Worm (Caenorhabditis elegans): ENCODE results near the gene Y46H3C.7.
A peak's percentile ranks its signal among the peaks of the same experiment; 100 is the strongest.

Gene Y46H3C.7

ce11 chrV:1668216-1668615 lies 25.6 kb downstream of the Y46H3C.7 start, which contains the start of gene irld-42:
TSS of gene irld-42 (plus strand) at chrV:1668516.
- TF ChIP-seq unc-39 (tag; optimal IDR thresholded peaks at IDR 0.05) (no peak), mml-1 (tag; optimal IDR thresholded peaks at IDR 0.05) (no peak), nfya-1 (tag; optimal IDR thresholded peaks at IDR 0.05; ENCODE audit: insufficient read depth) (no peak), elt-3 (tag; optimal IDR thresholded peaks at IDR 0.05) (no peak), ceh-28 (tag; optimal IDR thresholded peaks at IDR 0.05) (no peak), sea-2 (GFP tag; optimal IDR thresholded peaks at IDR 0.05) (no peak), nhr-76 (tag; optimal IDR thresholded peaks at IDR 0.05) (no peak), elt-2 (tag; optimal IDR thresholded peaks at IDR 0.05) (no peak), lin-15B (tag; optimal IDR thresholded peaks at IDR 0.05) (no peak), ztf-4 (tag; optimal IDR thresholded peaks at IDR 0.05) (no peak), ceh-82 (tag; optimal IDR thresholded peaks at IDR 0.05) (no peak), nhr-25 (tag; optimal IDR thresholded peaks at IDR 0.05) (no peak), fkh-10 (GFP tag; optimal IDR thresholded peaks at IDR 0.05) (no peak)

DNA sequence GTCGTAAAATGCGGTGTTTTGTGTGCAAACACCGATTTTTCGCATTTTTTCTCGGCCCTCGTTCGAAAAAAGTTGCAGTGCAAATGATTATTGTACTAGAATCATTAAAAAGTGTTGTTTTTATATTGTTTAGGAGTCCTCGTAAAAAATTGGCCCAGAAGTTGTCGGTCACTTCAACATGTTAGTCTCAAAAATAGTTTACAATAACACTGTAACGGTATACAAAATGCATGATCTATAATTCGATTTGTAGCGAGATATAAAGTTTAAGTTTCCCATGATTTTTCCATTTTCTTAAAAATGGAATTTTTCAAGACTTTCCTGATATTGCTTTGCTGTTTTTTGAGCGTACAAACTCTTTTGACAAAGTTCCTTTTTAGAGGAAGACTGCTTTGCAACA lies 26.9 kb downstream of the Y46H3C.7 start, which contains the start of gene K04F1.8:
K04F1.8 (plus strand) TSS at position 301 of the 400 bp plus-strand sequence.
- TF ChIP-seq ceh-82 (tag; optimal IDR thresholded peaks at IDR 0.05) (no peak), snpc-4 (tag; optimal IDR thresholded peaks at IDR 0.05) (no peak), skn-1 (tag; optimal IDR thresholded peaks at IDR 0.05) (no peak), jun-1 (tag; optimal IDR thresholded peaks at IDR 0.05) (no peak), nhr-25 (tag; optimal IDR thresholded peaks at IDR 0.05) (no peak), ztf-11 (tag; optimal IDR thresholded peaks at IDR 0.05) (no peak)

ce11 chrV:1664921-1665320 lies 28.9 kb downstream of the Y46H3C.7 start, which contains the start of gene K04F1.9:
TSS of gene K04F1.9 (plus strand) at chrV:1665221.
- TF ChIP-seq nhr-76 (tag; optimal IDR thresholded peaks at IDR 0.05) (no peak), pha-4 (tag; optimal IDR thresholded peaks at IDR 0.05) (no peak), snpc-4 (tag; optimal IDR thresholded peaks at IDR 0.05) (no peak), nhr-11 (tag; optimal IDR thresholded peaks at IDR 0.05) (no peak), nhr-43 (tag; optimal IDR thresholded peaks at IDR 0.05; ENCODE audit: poor library complexity, severe bottlenecking) (no peak), egl-5 (tag; optimal IDR thresholded peaks at IDR 0.05) (no peak), sea-2 (GFP tag; optimal IDR thresholded peaks at IDR 0.05) (no peak), hmg-11 (tag; optimal IDR thresholded peaks at IDR 0.05) (no peak), ceh-28 (tag; optimal IDR thresholded peaks at IDR 0.05) (no peak), nhr-67 (tag; optimal IDR thresholded peaks at IDR 0.05) (no peak), ZK546.5 (tag; optimal IDR thresholded peaks at IDR 0.05) (no peak), unc-62 (GFP tag; optimal IDR thresholded peaks at IDR 0.05) (no peak), nhr-77 (tag; optimal IDR thresholded peaks at IDR 0.05) (no peak), lin-15B (tag; optimal IDR thresholded peaks at IDR 0.05) (no peak), ceh-9 (tag; optimal IDR thresholded peaks at IDR 0.05) (no peak), daf-12 (tag; optimal IDR thresholded peaks at IDR 0.05) (no peak), skn-1 (tag; optimal IDR thresholded peaks at IDR 0.05) (no peak), lsy-12 (tag; optimal IDR thresholded peaks at IDR 0.05) (no peak), elt-1 (tag; optimal IDR thresholded peaks at IDR 0.05) (no peak), nhr-23 (tag; optimal IDR thresholded peaks at IDR 0.05) (no peak)

DNA sequence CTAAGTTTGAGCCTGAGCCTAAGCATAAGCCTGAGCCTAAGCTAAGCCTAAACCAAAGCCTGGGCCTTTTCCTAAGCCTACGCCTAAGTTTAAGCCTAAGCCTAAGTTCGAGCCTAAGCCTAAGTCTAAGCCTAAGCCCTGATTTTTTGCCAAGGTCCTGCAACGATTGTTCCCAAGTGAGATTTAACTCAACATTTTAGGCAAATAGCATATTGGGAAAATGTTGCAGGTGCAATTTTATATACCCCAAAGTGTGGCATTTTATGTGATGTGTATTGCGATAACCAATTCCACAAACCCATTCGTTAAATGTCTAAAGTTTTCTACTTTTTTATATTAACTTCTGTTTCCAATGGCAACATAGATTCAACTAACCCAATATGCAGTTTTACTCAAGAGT lies 31.6 kb downstream of the Y46H3C.7 start, which contains the start of gene irld-40:
irld-40 (plus strand) TSS at position 301 of the 400 bp plus-strand sequence.
- TF ChIP-seq eor-1 (tag; optimal IDR thresholded peaks at IDR 0.05): no peak
- no peak for TF ChIP-seq skn-1 (tag; optimal IDR thresholded peaks at IDR 0.05)
- peak; percentile 1 for TF ChIP-seq nhr-11 (tag; optimal IDR thresholded peaks at IDR 0.05)

DNA sequence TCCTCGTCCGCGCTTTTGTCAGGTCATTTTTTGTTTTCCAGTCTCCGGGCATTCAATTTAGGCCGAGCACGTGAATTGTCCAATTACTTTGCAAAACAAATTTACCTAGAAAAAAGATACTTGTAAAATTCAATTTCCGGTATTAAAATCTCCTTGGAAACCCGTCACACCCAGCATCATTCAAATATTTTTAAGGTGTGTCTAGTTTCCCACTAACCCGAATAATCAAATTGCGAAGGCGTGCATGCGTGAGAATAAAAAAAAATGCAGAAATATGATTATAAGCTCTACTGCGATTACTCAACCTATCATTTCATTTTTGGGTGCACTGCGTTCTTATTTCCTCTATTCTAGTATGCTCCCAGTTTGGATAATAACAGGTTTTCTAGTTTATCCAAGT lies 39.0 kb downstream of the Y46H3C.7 start, which contains the start of gene irld-11:
irld-11 (plus strand) TSS at position 301 of the 400 bp plus-strand sequence.
- TF ChIP-seq ceh-16 (tag; optimal IDR thresholded peaks at IDR 0.05) (no peak), nhr-25 (tag; optimal IDR thresholded peaks at IDR 0.05) (no peak), tbx-2 (tag; optimal IDR thresholded peaks at IDR 0.05) (no peak), egl-5 (tag; optimal IDR thresholded peaks at IDR 0.05) (no peak), nhr-76 (tag; optimal IDR thresholded peaks at IDR 0.05) (no peak), ceh-9 (tag; optimal IDR thresholded peaks at IDR 0.05) (no peak), daf-12 (tag; optimal IDR thresholded peaks at IDR 0.05) (no peak), mdl-1 (tag; optimal IDR thresholded peaks at IDR 0.05) (no peak), snpc-4 (tag; optimal IDR thresholded peaks at IDR 0.05) (no peak), skn-1 (tag; optimal IDR thresholded peaks at IDR 0.05) (no peak), sea-2 (GFP tag; optimal IDR thresholded peaks at IDR 0.05) (no peak), ZK546.5 (tag; optimal IDR thresholded peaks at IDR 0.05) (no peak), nhr-43 (tag; optimal IDR thresholded peaks at IDR 0.05; ENCODE audit: poor library complexity, severe bottlenecking) (no peak), pha-4 (tag; optimal IDR thresholded peaks at IDR 0.05) (no peak), ama-1 (optimal IDR thresholded peaks at IDR 0.05) (no peak), unc-62 (GFP tag; optimal IDR thresholded peaks at IDR 0.05) (no peak)

Measured in whole organism, L3 larva.